Worm (Caenorhabditis elegans) whole organism, young adult: Measurements from ENCODE around the gene cpr-9.

Experiments used
- B0261.1 ChIP-seq: sonication (generic microtip); optimal IDR thresholded peaks from 2 replicates; lab custom pipeline; 2016; ENCODE audit warnings: mild to moderate bottlenecking, missing genetic modification characterization, moderate library complexity, missing compliant biosample characterization
- B0336.3 ChIP-seq: fragments of 200-800 bp; sonication (Bioruptor generic); IDR thresholded peaks from 2 replicates; pipeline ENCODE4 v1.3.6; 2022; ENCODE audit warnings: missing genetic modification characterization, missing compliant biosample characterization
- D2030.7 ChIP-seq: fragments of 200-800 bp; sonication (Bioruptor generic); IDR thresholded peaks from 2 replicates; pipeline ENCODE4 v1.3.6; 2022; ENCODE audit warnings: missing genetic modification reagents, missing genetic modification characterization, missing compliant biosample characterization
- F23B12.7 ChIP-seq: sonication (generic microtip); optimal IDR thresholded peaks from 2 replicates; lab custom pipeline; 2017; ENCODE audit warnings: missing genetic modification characterization, mild to moderate bottlenecking, missing compliant biosample characterization, antibody characterized with exemption, moderate library complexity; ENCODE audit not compliant: insufficient read depth
- F33H1.4 ChIP-seq: fragments of 200-800 bp; sonication (Bioruptor generic); IDR thresholded peaks from 2 replicates; pipeline ENCODE4 v1.3.6; 2022; ENCODE audit warnings: missing genetic modification reagents, missing genetic modification characterization, missing compliant biosample characterization
- F55B11.4 ChIP-seq: sonication (generic microtip); optimal IDR thresholded peaks from 2 replicates; lab custom pipeline; 2016; ENCODE audit warnings: missing compliant biosample characterization, missing genetic modification characterization, borderline replicate concordance; ENCODE audit not compliant: insufficient read depth
- F57C9.4 ChIP-seq: sonication (generic microtip); optimal IDR thresholded peaks from 2 replicates; lab custom pipeline; 2017; ENCODE audit warnings: mild to moderate bottlenecking, missing genetic modification characterization, missing compliant biosample characterization
- T07F8.4 ChIP-seq: sonication (generic microtip); optimal IDR thresholded peaks from 2 replicates; lab custom pipeline; 2016; ENCODE audit warnings: mild to moderate bottlenecking, missing genetic modification characterization, moderate library complexity, missing compliant biosample characterization
- Y53G8AR.9 ChIP-seq: fragments of 200-800 bp; sonication (Bioruptor generic); conservative IDR thresholded peaks from 2 replicates; pipeline ENCODE4 v1.3.6; 2022; ENCODE audit warnings: missing genetic modification reagents, missing genetic modification characterization, missing compliant biosample characterization
- Y79H2A.3 ChIP-seq: fragments of 200-800 bp; sonication (Bioruptor generic); conservative IDR thresholded peaks from 2 replicates; pipeline ENCODE4 v1.3.6; 2022; ENCODE audit warnings: missing genetic modification reagents, missing genetic modification characterization, missing compliant biosample characterization
- atf-7 ChIP-seq: sonication (generic microtip); optimal IDR thresholded peaks from 2 replicates; lab custom pipeline; 2017; ENCODE audit warnings: mild to moderate bottlenecking, missing genetic modification characterization, missing compliant biosample characterization
- attf-6 ChIP-seq: fragments of 200-800 bp; sonication (Bioruptor generic); IDR thresholded peaks from 2 replicates; pipeline ENCODE4 v1.3.6; 2022; ENCODE audit warnings: missing genetic modification reagents, missing genetic modification characterization, missing compliant biosample characterization
- ceh-40 ChIP-seq: fragments of 200-800 bp; sonication (Bioruptor generic); IDR thresholded peaks from 2 replicates; pipeline ENCODE4 v1.3.6; 2022; ENCODE audit warnings: missing genetic modification characterization, missing compliant biosample characterization
- ceh-91 ChIP-seq: fragments of 200-800 bp; sonication (Bioruptor generic); IDR thresholded peaks from 2 replicates; pipeline ENCODE4 v1.3.6; 2022; ENCODE audit warnings: missing genetic modification reagents, missing genetic modification characterization, missing compliant biosample characterization
- chd-7 ChIP-seq: sonication (generic microtip); optimal IDR thresholded peaks from 2 replicates; lab custom pipeline; 2016; ENCODE audit warnings: mild to moderate bottlenecking, missing genetic modification characterization, moderate library complexity, missing compliant biosample characterization
- egl-44 ChIP-seq: fragments of 200-800 bp; sonication (Bioruptor generic); IDR thresholded peaks from 2 replicates; pipeline ENCODE4 v1.3.6; 2022; ENCODE audit warnings: missing genetic modification reagents, missing genetic modification characterization, missing compliant biosample characterization
- egrh-3 ChIP-seq: fragments of 200-800 bp; sonication (Bioruptor generic); IDR thresholded peaks from 2 replicates; pipeline ENCODE4 v1.3.6; 2022; ENCODE audit warnings: missing genetic modification reagents, missing genetic modification characterization, missing compliant biosample characterization
- gei-17 ChIP-seq: fragments of 200-800 bp; sonication (Bioruptor generic); optimal IDR thresholded peaks from 2 replicates; lab custom pipeline; 2018; ENCODE audit warnings: mild to moderate bottlenecking, missing genetic modification characterization, missing compliant biosample characterization
- hrde-1 ChIP-seq: sonication (generic microtip); optimal IDR thresholded peaks from 2 replicates; lab custom pipeline; 2016; ENCODE audit warnings: missing genetic modification characterization, mild to moderate bottlenecking, missing compliant biosample characterization, moderate library complexity, missing genotype, missing genetic modification reagents, borderline replicate concordance
- let-607 ChIP-seq, 2 experiments: fragments of 200-800 bp in 1 of 2; sonication (Bioruptor generic) in 1 of 2; sonication (generic microtip) in 1 of 2; optimal IDR thresholded peaks; 2 replicates each; lab custom pipeline; 2016 to 2018; ENCODE audit warnings: mild to moderate bottlenecking in 2 of 2, missing compliant biosample characterization in 2 of 2, missing genetic modification characterization in 2 of 2, moderate library complexity in 2 of 2, missing genotype in 1 of 2
- lin-26 ChIP-seq: fragments of 200-800 bp; sonication (Bioruptor generic); IDR thresholded peaks from 2 replicates; pipeline ENCODE4 v1.3.6; 2022; ENCODE audit warnings: missing genetic modification reagents, missing genetic modification characterization, missing compliant biosample characterization
- lsl-1 ChIP-seq: fragments of 200-800 bp; sonication (Bioruptor generic); optimal IDR thresholded peaks from 2 replicates; lab custom pipeline; 2018; ENCODE audit warnings: mild to moderate bottlenecking, missing genetic modification characterization, moderate library complexity, missing compliant biosample characterization
- mcd-1 ChIP-seq: fragments of 200-800 bp; sonication (Bioruptor generic); IDR thresholded peaks from 2 replicates; pipeline ENCODE4 v1.3.6; 2022; ENCODE audit warnings: missing genetic modification reagents, missing genetic modification characterization, missing compliant biosample characterization
- mes-4 ChIP-seq: sonication (generic microtip); optimal IDR thresholded peaks from 2 replicates; lab custom pipeline; 2016; ENCODE audit warnings: missing genotype, missing genetic modification characterization, missing compliant biosample characterization
- nhr-27 ChIP-seq: fragments of 200-800 bp; sonication (Bioruptor generic); optimal IDR thresholded peaks from 2 replicates; lab custom pipeline; 2018; ENCODE audit warnings: mild to moderate bottlenecking, missing genetic modification characterization, moderate library complexity, missing compliant biosample characterization
- nhr-80 ChIP-seq: sonication (generic microtip); optimal IDR thresholded peaks from 2 replicates; lab custom pipeline; 2016; ENCODE audit warnings: missing genetic modification characterization, missing compliant biosample characterization
- nhr-90 ChIP-seq: sonication (generic microtip); optimal IDR thresholded peaks from 2 replicates; lab custom pipeline; 2016; ENCODE audit warnings: missing genotype, mild to moderate bottlenecking, missing genetic modification characterization, missing compliant biosample characterization
- pha-4 ChIP-seq: fragments of 150-350 bp; sonication (generic microtip); optimal IDR thresholded peaks from 2 replicates; lab custom pipeline; 2014; ENCODE audit warnings: missing biosample characterization, missing genetic modification reagents, missing genetic modification characterization
- rec-8 ChIP-seq, 2 experiments: sonication (generic microtip); optimal IDR thresholded peaks; 2 replicates each; lab custom pipeline; 2016; ENCODE audit warnings: mild to moderate bottlenecking in 2 of 2, missing genetic modification characterization in 2 of 2, missing genetic modification reagents in 2 of 2, missing genotype in 2 of 2, missing biosample characterization in 1 of 2, missing compliant biosample characterization in 1 of 2, moderate library complexity in 1 of 2
- repo-1 ChIP-seq: sonication (generic microtip); optimal IDR thresholded peaks from 2 replicates; lab custom pipeline; 2017; ENCODE audit warnings: mild to moderate bottlenecking, missing genetic modification characterization, missing compliant biosample characterization
- snpc-1.1 ChIP-seq: sonication (generic microtip); optimal IDR thresholded peaks from 2 replicates; lab custom pipeline; 2017; ENCODE audit warnings: missing genetic modification characterization, mild to moderate bottlenecking, missing compliant biosample characterization, antibody characterized with exemption, moderate library complexity, missing genotype, missing genetic modification reagents; ENCODE audit not compliant: insufficient read depth
- snpc-1.3 ChIP-seq: sonication (generic microtip); optimal IDR thresholded peaks from 2 replicates; lab custom pipeline; 2017; ENCODE audit warnings: missing genetic modification characterization, mild to moderate bottlenecking, missing compliant biosample characterization, antibody characterized with exemption, moderate library complexity, missing genotype, missing genetic modification reagents; ENCODE audit not compliant: insufficient read depth
- tbp1 ChIP-seq: fragments of 200-800 bp; sonication (Bioruptor generic); optimal IDR thresholded peaks from 2 replicates; lab custom pipeline; 2018; ENCODE audit warnings: mild to moderate bottlenecking, missing genetic modification characterization, missing compliant biosample characterization
- unc-130 ChIP-seq: sonication (generic microtip); optimal IDR thresholded peaks from 2 replicates; lab custom pipeline; 2016; ENCODE audit warnings: missing genetic modification reagents, missing genetic modification characterization, missing compliant biosample characterization
- unc-62 ChIP-seq: fragments of 150-350 bp; optimal IDR thresholded peaks from 2 replicates; lab custom pipeline; 2014; ENCODE audit warnings: missing biosample characterization, missing genetic modification reagents, missing genetic modification characterization

The cpr-9 gene

ce11 chrV:11985384-11985783, 17.5 kb upstream of the cpr-9 start, which contains the start of gene mans-2:
TSS of gene mans-2 (minus strand) at chrV:11985484.
- TF ChIP-seq tbp1 (GFP tag; lab: Kevin White, UChicago) (no peak), egl-44 (GFP tag; lab: Robert Waterston, UW) (no peak), rec-8 (tag; optimal IDR thresholded peaks at IDR 0.05; lab: Kevin White, UChicago) (no peak), Y79H2A.3 (GFP tag; lab: Robert Waterston, UW) (no peak), unc-130 (no peak), mcd-1 (no peak), F57C9.4 (tag; lab: Kevin White, UChicago) (no peak), snpc-1.1 (tag; lab: Kevin White, UChicago) (no peak), mes-4 (tag; lab: Kevin White, UChicago) (no peak), chd-7 (tag; lab: Kevin White, UChicago) (no peak), hrde-1 (tag; lab: Kevin White, UChicago) (no peak), B0261.1 (tag; lab: Kevin White, UChicago) (no peak), let-607 (tag; optimal IDR thresholded peaks at IDR 0.05; lab: Kevin White, UChicago) (no peak), B0336.3 (GFP tag; lab: Robert Waterston, UW) (no peak), snpc-1.3 (tag; lab: Kevin White, UChicago) (no peak), F33H1.4 (GFP tag; lab: Robert Waterston, UW) (no peak), attf-6 (GFP tag; lab: Robert Waterston, UW) (no peak), nhr-90 (tag; lab: Kevin White, UChicago) (no peak), ceh-91 (GFP tag; lab: Robert Waterston, UW) (no peak)
- TF ChIP-seq, all 124 proteins: peak for 0

DNA sequence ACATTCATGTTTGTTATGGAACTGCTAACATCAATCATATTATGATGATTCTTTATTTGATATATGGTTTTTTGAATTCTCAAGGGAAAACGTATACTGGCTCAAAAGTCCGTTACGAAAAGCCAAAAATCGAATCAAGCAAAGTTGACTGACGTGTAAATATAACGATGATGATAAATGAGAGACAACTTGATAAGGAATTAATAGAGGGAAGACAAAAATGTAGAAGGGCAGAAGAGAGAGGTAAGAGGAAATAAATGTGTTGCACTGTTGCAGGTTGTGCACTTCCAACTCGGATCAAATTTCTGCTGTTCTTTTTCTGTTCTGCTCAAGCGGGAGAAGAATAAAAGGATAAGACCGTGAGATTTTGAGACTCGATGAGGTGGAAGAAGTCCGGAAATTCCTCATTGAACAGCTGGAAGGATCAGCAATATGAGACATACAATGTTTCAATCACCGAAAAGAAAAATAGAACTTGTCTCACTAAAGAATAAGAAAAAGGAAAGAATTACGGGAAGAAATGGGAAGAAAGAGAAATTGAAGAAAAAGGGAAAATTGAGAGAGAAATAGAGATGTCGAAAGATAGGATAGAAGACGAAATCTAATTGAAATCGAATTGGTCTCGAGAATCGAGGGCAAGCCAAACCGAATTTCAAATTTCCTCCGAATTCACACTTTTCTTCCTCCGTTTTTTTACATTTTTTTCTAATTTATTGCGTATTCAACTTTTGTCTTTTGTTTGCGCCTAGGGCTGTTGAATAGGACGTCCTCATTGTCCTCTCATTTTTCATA, 16.6 kb upstream of the cpr-9 start:
- peak; percentile 66 for TF ChIP-seq nhr-80 (tag; lab: Kevin White, UChicago)
- peak in 1 of 2 experiments; percentile 56 for TF ChIP-seq let-607 (tag; optimal IDR thresholded peaks at IDR 0.05; lab: Kevin White, UChicago)
- no peak for TF ChIP-seq atf-7
- TF ChIP-seq, all 124 proteins: peak for 2

DNA sequence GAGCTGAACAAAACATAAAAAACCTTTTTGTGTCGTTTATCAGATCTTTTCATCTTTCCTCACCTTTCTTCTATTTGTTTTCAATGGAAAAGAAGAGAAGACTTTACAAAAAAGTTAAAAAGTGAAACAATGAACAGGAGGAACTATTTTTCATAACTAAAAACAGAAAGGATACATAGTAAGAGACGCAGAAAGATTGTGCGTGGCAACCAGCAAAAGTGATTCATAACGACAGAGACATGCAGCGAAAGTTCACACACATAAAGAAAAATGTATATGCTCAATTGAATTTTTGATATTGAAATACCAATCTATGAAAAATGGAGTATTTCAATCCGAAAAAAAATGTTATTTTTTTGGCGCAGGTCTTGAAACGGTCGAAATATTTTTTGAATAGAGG, 13.0 kb upstream of the cpr-9 start:
- TF ChIP-seq lin-26 (GFP tag; lab: Robert Waterston, UW), result no peak
- no peak for TF ChIP-seq gei-17 (GFP tag; lab: Kevin White, UChicago)
- no peak for TF ChIP-seq egrh-3 (GFP tag; lab: Robert Waterston, UW)
- TF ChIP-seq T07F8.4 (tag; lab: Kevin White, UChicago), result no peak
- no peak for TF ChIP-seq F23B12.7 (tag; lab: Kevin White, UChicago)
- no peak for TF ChIP-seq Y79H2A.3 (GFP tag; lab: Robert Waterston, UW)
- no peak for TF ChIP-seq unc-62
- TF ChIP-seq D2030.7 (GFP tag; lab: Robert Waterston, UW), result no peak
- no peak for TF ChIP-seq repo-1 (tag; lab: Kevin White, UChicago)
- no peak for TF ChIP-seq nhr-27 (tag; lab: Kevin White, UChicago)
- no peak for TF ChIP-seq egl-44 (GFP tag; lab: Robert Waterston, UW)
- TF ChIP-seq lsl-1 (GFP tag; lab: Kevin White, UChicago), result no peak
- no peak for TF ChIP-seq F55B11.4
- no peak for TF ChIP-seq ceh-40
- TF ChIP-seq pha-4 (tag; lab: Kevin White, UChicago), result no peak
- TF ChIP-seq Y53G8AR.9 (GFP tag; lab: Robert Waterston, UW), result no peak
